Worm (Caenorhabditis elegans): ENCODE data around the gene C44C1.1.

- no peak for TF ChIP-seq klf-2 (GFP tag; conservative IDR thresholded peaks at IDR 0.05)
- TF ChIP-seq ztf-23 (GFP tag; IDR thresholded peaks at IDR 0.05) = no peak
- TF ChIP-seq cog-1 (tag; optimal IDR thresholded peaks at IDR 0.05) = no peak
- no peak for TF ChIP-seq ref-1 (GFP tag; conservative IDR thresholded peaks at IDR 0.05)
- no peak for TF ChIP-seq T22C8.4 (GFP tag; IDR thresholded peaks at IDR 0.05)
- TF ChIP-seq ztf-29 (GFP tag; IDR thresholded peaks at IDR 0.05) = no peak
- no peak for TF ChIP-seq tab-1 (GFP tag; IDR thresholded peaks at IDR 0.05)
- no peak for TF ChIP-seq flt-1 (GFP tag; IDR thresholded peaks at IDR 0.05)
Observed at ce11 chrX:1004037-1004436, 23.5 kb downstream of the C44C1.1 start, which contains the start of gene cutl-21.

Measured in whole organism, midembryonic.